Worm (Caenorhabditis elegans): Measurements from ENCODE around the gene T21D9.2.

T21D9.2 gene

ce11 chrX:2096804-2097203, at the start of gene T21D9.2:
T21D9.2 (minus strand) TSS chrX:2096904.
- TF ChIP-seq nhr-77 (tag; optimal IDR thresholded peaks at IDR 0.05) (no peak), nhr-85 (tag) (no peak), hlh-4 (tag; optimal IDR thresholded peaks at IDR 0.05) (no peak), pqm-1 (tag; optimal IDR thresholded peaks at IDR 0.05) (no peak), C16A3.4 (tag; optimal IDR thresholded peaks at IDR 0.05) (no peak), pax-3 (tag; optimal IDR thresholded peaks at IDR 0.05) (no peak), unc-130 (tag; optimal IDR thresholded peaks at IDR 0.05) (no peak), jun-1 (tag; optimal IDR thresholded peaks at IDR 0.05) (no peak), alr-1 (tag; optimal IDR thresholded peaks at IDR 0.05; ENCODE audit: borderline replicate concordance) (no peak), lsy-2 (tag; optimal IDR thresholded peaks at IDR 0.05) (no peak), isw-1 (GFP tag; IDR thresholded peaks at IDR 0.05) (no peak), pag-3 (tag; optimal IDR thresholded peaks at IDR 0.05; ENCODE audit: borderline replicate concordance, insufficient read depth) (no peak), nhr-28 (tag; optimal IDR thresholded peaks at IDR 0.05) (no peak), unc-98 (GFP tag; IDR thresholded peaks at IDR 0.05) (no peak), rnt-1 (tag; optimal IDR thresholded peaks at IDR 0.05) (no peak), efl-1 (optimal IDR thresholded peaks at IDR 0.05) (no peak), efl-1 (GFP tag; optimal IDR thresholded peaks at IDR 0.05 in 1 of 2) (no peak), egl-13 (tag; optimal IDR thresholded peaks at IDR 0.05) (no peak), mep-1 (tag; optimal IDR thresholded peaks at IDR 0.05) (no peak)

- TF ChIP-seq blmp-1 (tag; optimal IDR thresholded peaks at IDR 0.05) (peak; percentile 98), grh-1 (GFP tag; IDR thresholded peaks at IDR 0.05) (no peak)
These were observed 48.9 kb upstream of the T21D9.2 start, which contains the start of gene dpy-3 for ce11 chrX:2145629-2146028. dpy-3 (minus strand) TSS chrX:2145647.

ce11 chrX:2144875-2145274, 48.2 kb upstream of the T21D9.2 start:
- TF ChIP-seq nhr-11 (tag; optimal IDR thresholded peaks at IDR 0.05), result no peak
- no peak for TF ChIP-seq unc-30 (tag; optimal IDR thresholded peaks at IDR 0.05)
- no peak for TF ChIP-seq ceh-63 (GFP tag; optimal IDR thresholded peaks at IDR 0.05)
- no peak for TF ChIP-seq fkh-4 (tag; optimal IDR thresholded peaks at IDR 0.05; ENCODE audit: borderline replicate concordance)
- TF ChIP-seq unc-130 (tag; optimal IDR thresholded peaks at IDR 0.05), result no peak
- TF ChIP-seq nhr-237 (tag; optimal IDR thresholded peaks at IDR 0.05), result no peak
- no peak for TF ChIP-seq blmp-1 (tag; optimal IDR thresholded peaks at IDR 0.05)
- no peak for TF ChIP-seq lin-35 (GFP tag; optimal IDR thresholded peaks at IDR 0.05)
- TF ChIP-seq nhr-71 (tag; optimal IDR thresholded peaks at IDR 0.05), result no peak
- TF ChIP-seq vab-15 (tag; optimal IDR thresholded peaks at IDR 0.05), result no peak
- no peak for TF ChIP-seq fos-1 (tag; optimal IDR thresholded peaks at IDR 0.05)
- TF ChIP-seq mef-2 (tag; optimal IDR thresholded peaks at IDR 0.05), result no peak
- no peak for TF ChIP-seq dpl-1 (GFP tag; optimal IDR thresholded peaks at IDR 0.05)
- TF ChIP-seq aha-1 (tag; optimal IDR thresholded peaks at IDR 0.05), result no peak
- TF ChIP-seq snu-23 (GFP tag; optimal IDR thresholded peaks at IDR 0.05), result no peak
- no peak for TF ChIP-seq pax-3 (tag; optimal IDR thresholded peaks at IDR 0.05)
- TF ChIP-seq efl-1 (optimal IDR thresholded peaks at IDR 0.05), result no peak
- no peak for TF ChIP-seq efl-1 (GFP tag; optimal IDR thresholded peaks at IDR 0.05 in 1 of 2)
- no peak for TF ChIP-seq tbx-2 (tag; optimal IDR thresholded peaks at IDR 0.05)

- TF ChIP-seq dsc-1 (tag; optimal IDR thresholded peaks at IDR 0.05) (peak; percentile 23), fkh-8 (tag; optimal IDR thresholded peaks at IDR 0.05) (peak; percentile 85), ceh-8 (GFP tag; optimal IDR thresholded peaks at IDR 0.05) (peak; percentile 58), nhr-47 (tag; optimal IDR thresholded peaks at IDR 0.05) (peak; percentile 33), C34B4.2 (tag; optimal IDR thresholded peaks at IDR 0.05) (no peak), dpl-1 (GFP tag; optimal IDR thresholded peaks at IDR 0.05) (no peak), lin-14 (GFP tag; optimal IDR thresholded peaks at IDR 0.05) (peak; percentile 5), nhr-12 (tag; optimal IDR thresholded peaks at IDR 0.05) (no peak), nhr-71 (tag; optimal IDR thresholded peaks at IDR 0.05) (peak; percentile 54)
These were observed 47.5 kb upstream of the T21D9.2 start for ce11 chrX:2144236-2144635.

Data from whole organism, L1 larva.